Fruit fly (Drosophila melanogaster): ENCODE results near the gene jub.

DNA sequence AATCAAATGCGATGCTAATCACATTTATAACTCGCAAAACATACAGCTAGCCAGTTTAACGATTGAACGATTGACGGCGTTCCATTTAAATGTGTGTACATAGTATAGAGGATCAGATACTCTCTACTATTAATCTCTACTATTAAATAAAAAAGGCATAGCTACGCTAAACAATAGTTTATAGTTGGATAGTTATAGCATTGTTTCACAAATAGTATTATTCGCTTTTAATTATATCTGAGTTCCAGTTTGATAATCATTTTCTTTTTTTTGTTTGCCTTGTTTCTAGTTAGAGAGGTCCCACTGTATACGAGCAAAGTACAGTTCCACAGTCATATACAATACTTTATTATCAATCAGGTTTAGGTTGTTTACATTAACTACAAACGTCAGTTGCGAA lies 50.4 kb downstream of the jub start:
- no peak for TF ChIP-seq CG7368 (GFP tag; optimal IDR thresholded peaks at IDR 0.05)
- TF ChIP-seq pdm3 (GFP tag; optimal IDR thresholded peaks at IDR 0.05): no peak
- no peak for TF ChIP-seq OdsH (GFP tag; optimal IDR thresholded peaks at IDR 0.05)

All from whole organism, prepupa.